Worm (Caenorhabditis elegans) whole organism, early embryonic: Measurements from ENCODE around the gene sri-25.

Source experiments
- B0310.2 ChIP-seq: sonication (generic microtip); optimal IDR thresholded peaks from 2 replicates; lab custom pipeline; 2016; ENCODE audit warnings: mild to moderate bottlenecking, missing genetic modification characterization, missing compliant biosample characterization
- F13C5.2 ChIP-seq: sonication (generic microtip); optimal IDR thresholded peaks from 2 replicates; lab custom pipeline; 2017; ENCODE audit warnings: mild to moderate bottlenecking, missing genetic modification characterization, inconsistent platforms, missing compliant biosample characterization
- aly-1 ChIP-seq: sonication (generic microtip); optimal IDR thresholded peaks from 2 replicates; lab custom pipeline; 2016; ENCODE audit warnings: missing genetic modification characterization, missing compliant biosample characterization
- ama-1 ChIP-seq: fragments of 150-350 bp; optimal IDR thresholded peaks from 2 replicates; lab custom pipeline; 2014
- ceh-13 ChIP-seq: fragments of 200-800 bp; sonication (Bioruptor generic); optimal IDR thresholded peaks from 2 replicates; lab custom pipeline; 2018; ENCODE audit warnings: mild to moderate bottlenecking, missing genetic modification characterization, missing compliant biosample characterization
- ceh-36 ChIP-seq: sonication (generic microtip); optimal IDR thresholded peaks from 2 replicates; lab custom pipeline; 2016; ENCODE audit warnings: missing genetic modification characterization, inconsistent platforms, missing compliant biosample characterization
- ets-7 ChIP-seq: sonication (generic microtip); optimal IDR thresholded peaks from 2 replicates; lab custom pipeline; 2016; ENCODE audit warnings: missing genotype, missing genetic modification characterization, missing compliant biosample characterization
- flt-1 ChIP-seq: fragments of 200-800 bp; sonication (Bioruptor generic); IDR thresholded peaks from 2 replicates; pipeline ENCODE4 v1.3.6; 2022; ENCODE audit warnings: missing genetic modification characterization, missing compliant biosample characterization
- hmbx-1 ChIP-seq: sonication (generic microtip); optimal IDR thresholded peaks from 2 replicates; lab custom pipeline; 2016; ENCODE audit warnings: mild to moderate bottlenecking, missing genetic modification characterization, missing compliant biosample characterization
- hmg-4 ChIP-seq: fragments of 200-800 bp; sonication (Bioruptor generic); optimal IDR thresholded peaks from 2 replicates; lab custom pipeline; 2018; ENCODE audit warnings: mild to moderate bottlenecking, missing genetic modification characterization, missing compliant biosample characterization
- hnd-1 ChIP-seq: sonication (generic microtip); optimal IDR thresholded peaks from 2 replicates; lab custom pipeline; 2016; ENCODE audit warnings: missing genetic modification characterization, missing compliant biosample characterization
- pes-1 ChIP-seq: fragments of 200-800 bp; sonication (Bioruptor generic); IDR thresholded peaks from 2 replicates; pipeline ENCODE4 v1.3.6; 2022; ENCODE audit warnings: missing genetic modification reagents, missing genetic modification characterization, missing compliant biosample characterization
- scrt-1 ChIP-seq: fragments of 200-800 bp; sonication (Bioruptor generic); IDR thresholded peaks from 2 replicates; pipeline ENCODE4 v1.3.6; 2022; ENCODE audit warnings: missing genetic modification characterization, missing compliant biosample characterization
- sea-1 ChIP-seq: fragments of 200-800 bp; sonication (Bioruptor generic); conservative IDR thresholded peaks from 2 replicates; pipeline ENCODE4 v1.3.6; 2022; ENCODE audit warnings: missing genetic modification characterization, missing compliant biosample characterization
- tbx-11 ChIP-seq: fragments of 200-800 bp; sonication (Bioruptor generic); IDR thresholded peaks from 2 replicates; pipeline ENCODE4 v1.3.6; 2022; ENCODE audit warnings: missing genetic modification characterization, missing compliant biosample characterization
- tbx-37 ChIP-seq: fragments of 200-800 bp; sonication (Bioruptor generic); conservative IDR thresholded peaks from 2 replicates; pipeline ENCODE4 v1.3.6; 2022; ENCODE audit warnings: missing genetic modification reagents, missing genetic modification characterization, missing compliant biosample characterization
- tra-4 ChIP-seq: sonication (generic microtip); optimal IDR thresholded peaks from 2 replicates; lab custom pipeline; 2017; ENCODE audit warnings: missing genetic modification characterization, missing compliant biosample characterization

The sri-25 gene

ce11 chrV:15187083-15188057 lies 29.4 kb upstream of the sri-25 start, which contains the start of the genes cyn-7 and bath-36:
cyn-7 (minus strand) TSS chrV:15187378.
bath-36 (plus strand) TSS chrV:15187888.
- no peak for TF ChIP-seq ceh-13 (GFP tag; lab: Kevin White, UChicago)
- TF ChIP-seq hnd-1 (tag; lab: Kevin White, UChicago): no peak
- no peak for TF ChIP-seq hmbx-1 (tag; lab: Kevin White, UChicago)
- TF ChIP-seq tbx-11 (GFP tag; lab: Robert Waterston, UW): no peak
- no peak for TF ChIP-seq flt-1
- no peak for TF ChIP-seq pes-1 (GFP tag; lab: Robert Waterston, UW)
- no peak for TF ChIP-seq tra-4 (tag; lab: Kevin White, UChicago)
- TF ChIP-seq scrt-1 (GFP tag; lab: Robert Waterston, UW): no peak
- no peak for TF ChIP-seq aly-1 (tag; lab: Kevin White, UChicago)
- TF ChIP-seq ceh-36 (tag; lab: Kevin White, UChicago): no peak
- TF ChIP-seq hmg-4 (GFP tag; lab: Kevin White, UChicago): no peak
- no peak for TF ChIP-seq B0310.2
- TF ChIP-seq ets-7 (tag; lab: Kevin White, UChicago): no peak
- no peak for TF ChIP-seq sea-1 (GFP tag; lab: Robert Waterston, UW)
- TF ChIP-seq tbx-37: no peak
- TF ChIP-seq ama-1: no peak
- TF ChIP-seq F13C5.2 (tag; lab: Kevin White, UChicago): no peak

ce11 chrV:15189567-15189966 lies 27.2 kb upstream of the sri-25 start, which contains the start of gene cyn-3:
cyn-3 (plus strand) TSS chrV:15189927.
- no peak for TF ChIP-seq hmbx-1 (tag; lab: Kevin White, UChicago)
- TF ChIP-seq B0310.2: no peak
- no peak for TF ChIP-seq aly-1 (tag; lab: Kevin White, UChicago)
- TF ChIP-seq ceh-13 (GFP tag; lab: Kevin White, UChicago): no peak
- no peak for TF ChIP-seq flt-1
- no peak for TF ChIP-seq scrt-1 (GFP tag; lab: Robert Waterston, UW)
- no peak for TF ChIP-seq tbx-11 (GFP tag; lab: Robert Waterston, UW)
- TF ChIP-seq ceh-36 (tag; lab: Kevin White, UChicago): no peak
- no peak for TF ChIP-seq ama-1
- TF ChIP-seq tbx-37: no peak
- no peak for TF ChIP-seq ets-7 (tag; lab: Kevin White, UChicago)
- TF ChIP-seq hnd-1 (tag; lab: Kevin White, UChicago): no peak
- TF ChIP-seq hmg-4 (GFP tag; lab: Kevin White, UChicago): no peak
- no peak for TF ChIP-seq sea-1 (GFP tag; lab: Robert Waterston, UW)
- no peak for TF ChIP-seq tra-4 (tag; lab: Kevin White, UChicago)
- TF ChIP-seq pes-1 (GFP tag; lab: Robert Waterston, UW): no peak
- no peak for TF ChIP-seq F13C5.2 (tag; lab: Kevin White, UChicago)

- TF ChIP-seq F13C5.2 (tag; lab: Kevin White, UChicago) (peak; percentile 97), ceh-13 (GFP tag; lab: Kevin White, UChicago) (peak; percentile 89), tbx-11 (GFP tag; lab: Robert Waterston, UW) (peak; percentile 91), hmg-4 (GFP tag; lab: Kevin White, UChicago) (peak; percentile 97), B0310.2 (peak; percentile 92), hmbx-1 (tag; lab: Kevin White, UChicago) (peak; percentile 67), ceh-36 (tag; lab: Kevin White, UChicago) (peak; percentile 85), ama-1 (peak; percentile 48), pes-1 (GFP tag; lab: Robert Waterston, UW) (peak; percentile 94), tra-4 (tag; lab: Kevin White, UChicago) (peak; percentile 87), ets-7 (tag; lab: Kevin White, UChicago) (peak; percentile 88), scrt-1 (GFP tag; lab: Robert Waterston, UW) (peak; percentile 93), tbx-37 (peak; percentile 80), flt-1 (peak; percentile 91), aly-1 (tag; lab: Kevin White, UChicago) (peak; percentile 96), sea-1 (GFP tag; lab: Robert Waterston, UW) (peak; percentile 94), hnd-1 (tag; lab: Kevin White, UChicago) (peak; percentile 76)
Measured at ce11 chrV:15190903-15191302, 25.9 kb upstream of the sri-25 start, which contains the start of gene Y75B12B.11. Y75B12B.11 (plus strand) TSS chrV:15191296.

DNA sequence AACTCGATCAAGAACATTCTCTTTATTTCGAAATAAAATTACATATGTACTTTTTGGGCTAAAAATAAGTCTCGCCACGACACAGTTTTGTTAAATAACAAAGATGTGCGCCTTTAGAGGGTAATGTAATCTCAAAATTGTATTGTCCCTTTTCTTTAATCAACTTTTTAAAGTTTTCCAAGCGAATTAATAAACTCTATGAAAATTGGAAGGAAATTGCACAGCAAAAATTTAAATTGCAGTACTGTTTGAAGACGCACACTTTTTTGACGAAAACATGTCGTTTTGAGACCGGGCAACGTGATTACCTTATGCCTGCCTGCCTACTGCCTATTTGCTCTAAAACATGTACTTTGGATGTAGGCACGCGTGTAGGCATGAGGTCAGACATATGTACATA lies 24.8 kb upstream of the sri-25 start:
- TF ChIP-seq B0310.2: no peak

DNA sequence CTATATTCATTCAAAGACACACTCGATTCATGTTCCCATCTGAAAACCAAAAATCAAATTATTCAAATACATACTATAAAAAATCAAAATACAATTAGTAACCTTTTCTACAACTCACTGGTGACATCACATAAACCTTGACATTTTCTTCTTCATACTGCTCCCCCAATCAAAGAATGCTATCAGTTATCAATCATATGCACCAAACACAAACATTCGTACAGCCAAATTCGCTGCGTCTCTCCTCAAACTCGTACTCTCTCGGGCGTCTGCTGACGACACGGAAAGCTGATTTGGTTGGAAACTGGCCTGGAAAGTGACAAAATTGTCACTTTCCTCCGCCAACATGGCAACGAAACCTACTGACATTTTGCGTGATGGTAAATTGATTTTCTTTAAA lies 24.4 kb upstream of the sri-25 start, which contains the start of gene plc-2:
plc-2 (plus strand) TSS at position 196 of the 400 bp plus-strand sequence.
- no peak for TF ChIP-seq hmbx-1 (tag; lab: Kevin White, UChicago)
- no peak for TF ChIP-seq tbx-11 (GFP tag; lab: Robert Waterston, UW)
- TF ChIP-seq pes-1 (GFP tag; lab: Robert Waterston, UW): no peak
- no peak for TF ChIP-seq ets-7 (tag; lab: Kevin White, UChicago)
- no peak for TF ChIP-seq F13C5.2 (tag; lab: Kevin White, UChicago)
- no peak for TF ChIP-seq ceh-13 (GFP tag; lab: Kevin White, UChicago)
- TF ChIP-seq hmg-4 (GFP tag; lab: Kevin White, UChicago): no peak
- no peak for TF ChIP-seq sea-1 (GFP tag; lab: Robert Waterston, UW)
- TF ChIP-seq flt-1: no peak
- no peak for TF ChIP-seq B0310.2
- no peak for TF ChIP-seq ceh-36 (tag; lab: Kevin White, UChicago)
- TF ChIP-seq scrt-1 (GFP tag; lab: Robert Waterston, UW): no peak
- TF ChIP-seq aly-1 (tag; lab: Kevin White, UChicago): no peak
- TF ChIP-seq ama-1: no peak
- no peak for TF ChIP-seq tra-4 (tag; lab: Kevin White, UChicago)
- TF ChIP-seq hnd-1 (tag; lab: Kevin White, UChicago): no peak
- no peak for TF ChIP-seq tbx-37

DNA sequence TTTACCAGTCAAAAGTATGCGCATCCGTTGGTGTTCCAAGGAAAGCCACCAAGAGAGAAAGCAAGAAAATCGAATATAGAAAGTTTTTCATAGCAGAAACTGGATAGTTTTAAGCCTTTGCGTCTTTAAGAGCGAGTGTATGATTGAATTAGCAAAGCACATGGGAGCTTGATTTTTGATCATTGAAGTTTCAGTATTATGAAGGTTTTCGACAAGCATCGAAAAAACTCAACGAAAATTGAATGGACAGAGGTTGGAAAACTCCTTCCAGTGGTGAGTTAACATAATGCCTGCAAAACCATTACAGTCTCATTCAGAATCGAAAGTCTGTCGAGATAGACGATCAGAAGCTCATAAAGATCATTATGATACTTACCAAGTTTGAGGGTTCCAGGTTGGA lies 22.9 kb upstream of the sri-25 start, which contains the start of gene Y75B12B.13:
Y75B12B.13 (minus strand) TSS at position 101 of the 400 bp plus-strand sequence.
- no peak for TF ChIP-seq flt-1
- TF ChIP-seq ceh-13 (GFP tag; lab: Kevin White, UChicago): no peak
- TF ChIP-seq hnd-1 (tag; lab: Kevin White, UChicago): no peak
- TF ChIP-seq hmbx-1 (tag; lab: Kevin White, UChicago): no peak
- no peak for TF ChIP-seq F13C5.2 (tag; lab: Kevin White, UChicago)
- TF ChIP-seq pes-1 (GFP tag; lab: Robert Waterston, UW): no peak
- no peak for TF ChIP-seq aly-1 (tag; lab: Kevin White, UChicago)
- TF ChIP-seq tra-4 (tag; lab: Kevin White, UChicago): no peak
- no peak for TF ChIP-seq scrt-1 (GFP tag; lab: Robert Waterston, UW)
- TF ChIP-seq ama-1: no peak
- no peak for TF ChIP-seq tbx-11 (GFP tag; lab: Robert Waterston, UW)
- TF ChIP-seq ets-7 (tag; lab: Kevin White, UChicago): no peak
- no peak for TF ChIP-seq B0310.2
- no peak for TF ChIP-seq hmg-4 (GFP tag; lab: Kevin White, UChicago)
- no peak for TF ChIP-seq ceh-36 (tag; lab: Kevin White, UChicago)
- no peak for TF ChIP-seq sea-1 (GFP tag; lab: Robert Waterston, UW)
- no peak for TF ChIP-seq tbx-37
